Fruit fly (Drosophila melanogaster): Measurements from ENCODE around the gene CG7091.

Gene CG7091

dm6 chr3R:13017623-13018036 lies 39.8 kb downstream of the CG7091 start:
- TF ChIP-seq rgr (GFP tag; optimal IDR thresholded peaks at IDR 0.05), result peak; percentile 59
- no peak for TF ChIP-seq Rel (GFP tag; optimal IDR thresholded peaks at IDR 0.05)
- peak; percentile 93 for TF ChIP-seq Rel (tag; optimal IDR thresholded peaks at IDR 0.05)
- TF ChIP-seq h (GFP tag; optimal IDR thresholded peaks at IDR 0.05), result peak; percentile 50
- no peak for TF ChIP-seq usp (GFP tag; optimal IDR thresholded peaks at IDR 0.05)

dm6 chr3R:13018284-13018900 lies 40.6 kb downstream of the CG7091 start:
- TF ChIP-seq h (GFP tag; optimal IDR thresholded peaks at IDR 0.05) (peak; percentile 73), fru (GFP tag; optimal IDR thresholded peaks at IDR 0.05) (no peak), Rel (GFP tag; optimal IDR thresholded peaks at IDR 0.05) (no peak), Rel (tag; optimal IDR thresholded peaks at IDR 0.05) (peak; percentile 73)

dm6 chr3R:13018995-13019394 lies 41.2 kb downstream of the CG7091 start:
- TF ChIP-seq jim (GFP tag; optimal IDR thresholded peaks at IDR 0.05) (no peak), Jra (GFP tag; optimal IDR thresholded peaks at IDR 0.05) (no peak), usp (GFP tag; optimal IDR thresholded peaks at IDR 0.05) (no peak)
